Worm (Caenorhabditis elegans) whole organism, L2 larva: ENCODE data around the gene fbxb-79.
"Not testable (repeated sequence)": the region's sequence is repeated elsewhere in the genome, so short reads cannot be mapped to it uniquely, and the experiment has no call there.

Experiments
- F13H6.1 ChIP-seq: sonication (generic microtip); optimal IDR thresholded peaks from 2 replicates; lab custom pipeline; 2016; ENCODE audit warnings: missing genetic modification characterization, missing compliant biosample characterization
- R02D3.7 ChIP-seq: fragments of 150-350 bp; optimal IDR thresholded peaks from 2 replicates; lab custom pipeline; 2014; ENCODE audit warnings: missing biosample characterization, missing genetic modification characterization
- alr-1 ChIP-seq: fragments of 150-350 bp; optimal IDR thresholded peaks from 2 replicates; lab custom pipeline; 2014; ENCODE audit warnings: missing biosample characterization, missing genetic modification characterization
- aly-2 ChIP-seq: fragments of 150-350 bp; optimal IDR thresholded peaks from 2 replicates; lab custom pipeline; 2014; ENCODE audit warnings: missing biosample characterization, missing genetic modification characterization
- blmp-1 ChIP-seq: sonication (generic microtip); optimal IDR thresholded peaks from 2 replicates; lab custom pipeline; 2017; ENCODE audit warnings: missing genetic modification characterization, mild to moderate bottlenecking, missing compliant biosample characterization, antibody characterized with exemption, moderate library complexity; ENCODE audit not compliant: insufficient read depth
- ceh-82 ChIP-seq: fragments of 150-350 bp; optimal IDR thresholded peaks from 2 replicates; lab custom pipeline; 2014; ENCODE audit warnings: missing biosample characterization, missing genetic modification characterization
- egl-27 ChIP-seq: sonication (generic microtip); optimal IDR thresholded peaks from 3 replicates; lab custom pipeline; 2017; ENCODE audit warnings: missing biosample characterization, missing genetic modification reagents, missing genetic modification characterization
- elt-1 ChIP-seq: fragments of 150-350 bp; optimal IDR thresholded peaks from 2 replicates; lab custom pipeline; 2014; ENCODE audit warnings: missing biosample characterization, missing genetic modification characterization
- elt-3 ChIP-seq: sonication (generic microtip); optimal IDR thresholded peaks from 2 replicates; lab custom pipeline; 2017; ENCODE audit warnings: missing biosample characterization, missing genetic modification characterization
- lin-11 ChIP-seq: fragments of 150-350 bp; sonication (generic microtip); optimal IDR thresholded peaks from 2 replicates; lab custom pipeline; 2014; ENCODE audit warnings: missing biosample characterization, missing genetic modification characterization, inconsistent platforms, mixed read lengths
- lin-13 ChIP-seq: fragments of 150-350 bp; optimal IDR thresholded peaks from 2 replicates; lab custom pipeline; 2014; ENCODE audit warnings: missing biosample characterization, missing genetic modification reagents, missing genetic modification characterization
- lin-39 ChIP-seq: fragments of 150-350 bp; optimal IDR thresholded peaks from 2 replicates; lab custom pipeline; 2014; ENCODE audit warnings: missing biosample characterization, missing genetic modification reagents, missing genetic modification characterization
- mab-5 ChIP-seq: fragments of 150-350 bp; optimal IDR thresholded peaks from 2 replicates; lab custom pipeline; 2014; ENCODE audit warnings: missing biosample characterization, missing genetic modification characterization
- mbf-1 ChIP-seq: sonication (generic microtip); optimal IDR thresholded peaks from 2 replicates; lab custom pipeline; 2017; ENCODE audit warnings: missing biosample characterization, missing genetic modification characterization
- mdl-1 ChIP-seq, 2 experiments: fragments of 150-350 bp in 1 of 2; sonication (generic microtip) in 1 of 2; optimal IDR thresholded peaks; 2 replicates each; lab custom pipeline; 2017; ENCODE audit warnings: missing biosample characterization in 2 of 2, missing genetic modification characterization in 2 of 2
- nhr-10 ChIP-seq: sonication (generic microtip); optimal IDR thresholded peaks from 2 replicates; lab custom pipeline; 2017; ENCODE audit warnings: missing biosample characterization, missing genetic modification characterization
- nhr-11 ChIP-seq: fragments of 150-350 bp; optimal IDR thresholded peaks from 2 replicates; lab custom pipeline; 2014; ENCODE audit warnings: missing biosample characterization, missing genetic modification characterization
- nhr-12 ChIP-seq: fragments of 150-350 bp; optimal IDR thresholded peaks from 2 replicates; lab custom pipeline; 2014; ENCODE audit warnings: missing biosample characterization, missing genetic modification characterization
- nhr-23 ChIP-seq: fragments of 150-350 bp; optimal IDR thresholded peaks from 2 replicates; lab custom pipeline; 2014; ENCODE audit warnings: missing biosample characterization, missing genetic modification reagents, missing genetic modification characterization
- nhr-25 ChIP-seq: fragments of 150-350 bp; sonication (generic microtip); optimal IDR thresholded peaks from 3 replicates; lab custom pipeline; 2014; ENCODE audit warnings: missing biosample characterization, missing genetic modification characterization
- nhr-6 ChIP-seq: fragments of 150-350 bp; optimal IDR thresholded peaks from 2 replicates; lab custom pipeline; 2014; ENCODE audit warnings: missing biosample characterization, missing genetic modification characterization
- nhr-77 ChIP-seq: fragments of 150-350 bp; optimal IDR thresholded peaks from 2 replicates; lab custom pipeline; 2014; ENCODE audit warnings: missing biosample characterization, missing genetic modification characterization
- skn-1 ChIP-seq: sonication (generic microtip); optimal IDR thresholded peaks from 2 replicates; lab custom pipeline; 2017; ENCODE audit warnings: missing biosample characterization, missing genetic modification characterization
- sma-3 ChIP-seq: sonication (generic microtip); optimal IDR thresholded peaks from 2 replicates; lab custom pipeline; 2016; ENCODE audit warnings: missing genetic modification reagents, missing genetic modification characterization, missing compliant biosample characterization
- sma-9 ChIP-seq, 2 experiments: fragments of 150-350 bp in 1 of 2; sonication (generic microtip) in 1 of 2; optimal IDR thresholded peaks; 2 replicates each; lab custom pipeline; 2014 to 2016; ENCODE audit warnings: missing genetic modification characterization in 2 of 2, mild to moderate bottlenecking in 1 of 2, missing biosample characterization in 1 of 2, missing compliant biosample characterization in 1 of 2, missing genetic modification reagents in 1 of 2, moderate library complexity in 1 of 2
- snpc-4 ChIP-seq: fragments of 150-350 bp; optimal IDR thresholded peaks from 2 replicates; lab custom pipeline; 2014; ENCODE audit warnings: missing biosample characterization, missing genetic modification characterization
- unc-39 ChIP-seq: fragments of 150-350 bp; optimal IDR thresholded peaks from 2 replicates; lab custom pipeline; 2014; ENCODE audit warnings: missing biosample characterization, missing genetic modification characterization
- unc-55 ChIP-seq: fragments of 150-350 bp; sonication (generic microtip); optimal IDR thresholded peaks from 3 replicates; lab custom pipeline; 2014; ENCODE audit warnings: missing biosample characterization, missing genetic modification reagents, missing genetic modification characterization
- unc-62 ChIP-seq: fragments of 150-350 bp; optimal IDR thresholded peaks from 2 replicates; lab custom pipeline; 2014; ENCODE audit warnings: missing biosample characterization, missing genetic modification reagents, missing genetic modification characterization
- zag-1 ChIP-seq: fragments of 150-350 bp; optimal IDR thresholded peaks from 2 replicates; lab custom pipeline; 2014; ENCODE audit warnings: missing biosample characterization, missing genetic modification characterization
- ztf-11 ChIP-seq: sonication (generic microtip); optimal IDR thresholded peaks from 2 replicates; lab custom pipeline; 2017; ENCODE audit warnings: missing biosample characterization, missing genetic modification characterization
- ztf-4 ChIP-seq: fragments of 150-350 bp; optimal IDR thresholded peaks from 2 replicates; lab custom pipeline; 2014; ENCODE audit warnings: missing biosample characterization, missing genetic modification characterization

The fbxb-79 gene

ce11 chrIV:11210781-11211256 lies 21.5 kb upstream of the fbxb-79 start, which contains the start of gene adk-1:
adk-1 (minus strand) TSS chrIV:11210831.
- TF ChIP-seq elt-3, result no peak
- no peak for TF ChIP-seq zag-1 (tag; lab: Kevin White, UChicago)
- TF ChIP-seq nhr-23, result no peak
- TF ChIP-seq egl-27 (tag; lab: Kevin White, UChicago), result no peak
- TF ChIP-seq aly-2 (tag; lab: Kevin White, UChicago), result no peak
- no peak for TF ChIP-seq nhr-10 (tag; lab: Kevin White, UChicago)
- no peak for TF ChIP-seq nhr-6
- TF ChIP-seq nhr-77 (tag; lab: Kevin White, UChicago), result no peak
- no peak for TF ChIP-seq alr-1 (tag; lab: Kevin White, UChicago)
- TF ChIP-seq sma-9 (GFP tag; optimal IDR thresholded peaks at IDR 0.05; lab: Kevin White, UChicago), result no peak
- TF ChIP-seq sma-9 (tag; optimal IDR thresholded peaks at IDR 0.05; lab: Kevin White, UChicago), result no peak
- TF ChIP-seq unc-55 (GFP tag; lab: Kevin White, UChicago), result no peak
- TF ChIP-seq lin-39 (tag; lab: Kevin White, UChicago), result no peak
- TF ChIP-seq unc-62 (GFP tag; lab: Kevin White, UChicago), result no peak
- no peak for TF ChIP-seq blmp-1 (tag; lab: Kevin White, UChicago)
- no peak for TF ChIP-seq nhr-12
- no peak for TF ChIP-seq sma-3 (GFP tag; lab: Kevin White, UChicago)

ce11 chrIV:11207186-11207585 lies 17.9 kb upstream of the fbxb-79 start, which contains the start of gene R07H5.9:
R07H5.9 (plus strand) TSS chrIV:11207486.
- no peak for TF ChIP-seq F13H6.1 (tag; lab: Kevin White, UChicago)
- TF ChIP-seq nhr-25 (tag; lab: Kevin White, UChicago), result no peak
- no peak for TF ChIP-seq sma-9 (GFP tag; optimal IDR thresholded peaks at IDR 0.05; lab: Kevin White, UChicago)
- no peak for TF ChIP-seq sma-9 (tag; optimal IDR thresholded peaks at IDR 0.05; lab: Kevin White, UChicago)
- TF ChIP-seq unc-39 (tag; lab: Kevin White, UChicago), result no peak
- TF ChIP-seq lin-11 (tag; lab: Kevin White, UChicago), result no peak
- TF ChIP-seq lin-13, result no peak
- no peak for TF ChIP-seq mbf-1 (tag; lab: Kevin White, UChicago)
- no peak for TF ChIP-seq R02D3.7 (tag; lab: Kevin White, UChicago)
- TF ChIP-seq skn-1, result no peak
- TF ChIP-seq nhr-11, result no peak
- TF ChIP-seq, all 48 proteins: peak for 0

ce11 chrIV:11202389-11202788 lies 13.1 kb upstream of the fbxb-79 start, which contains the start of gene R07H5.11:
R07H5.11 (plus strand) TSS chrIV:11202768.
- not testable (repeated sequence) for TF ChIP-seq mdl-1 (tag; optimal IDR thresholded peaks at IDR 0.05; lab: Kevin White, UChicago); alr-1 (tag; lab: Kevin White, UChicago); blmp-1 (tag; lab: Kevin White, UChicago)

ce11 chrIV:11198983-11199382 lies 9.7 kb upstream of the fbxb-79 start, which contains the start of gene R07H5.16:
R07H5.16 (plus strand) TSS chrIV:11199330.
- not testable (repeated sequence) for TF ChIP-seq R02D3.7 (tag; lab: Kevin White, UChicago); snpc-4 (tag; lab: Kevin White, UChicago); mab-5

ce11 chrIV:11186729-11187128 lies 2.6 kb downstream of the fbxb-79 start, which contains the start of gene sdz-27:
sdz-27 (plus strand) TSS chrIV:11187029.
- TF ChIP-seq elt-3 (no peak), snpc-4 (tag; lab: Kevin White, UChicago) (no peak), ztf-11 (no peak), ztf-4 (tag; lab: Kevin White, UChicago) (no peak), mdl-1 (tag; optimal IDR thresholded peaks at IDR 0.05; lab: Kevin White, UChicago) (no peak), sma-9 (GFP tag; optimal IDR thresholded peaks at IDR 0.05; lab: Kevin White, UChicago) (no peak), sma-9 (tag; optimal IDR thresholded peaks at IDR 0.05; lab: Kevin White, UChicago) (no peak), elt-1 (tag; lab: Kevin White, UChicago) (no peak), R02D3.7 (tag; lab: Kevin White, UChicago) (no peak), nhr-10 (tag; lab: Kevin White, UChicago) (no peak), egl-27 (tag; lab: Kevin White, UChicago) (no peak), ceh-82 (tag; lab: Kevin White, UChicago) (no peak), lin-13 (no peak), unc-62 (GFP tag; lab: Kevin White, UChicago) (no peak)
